Worm (Caenorhabditis elegans): ENCODE results near the gene efr-3.

ce11 chrII:6333887-6334286 lies 12.9 kb upstream of the efr-3 start, which contains the start of gene ttc-39B:
- TF ChIP-seq irx-1 (tag; optimal IDR thresholded peaks at IDR 0.05), result no peak
- no peak for TF ChIP-seq unc-130 (tag; optimal IDR thresholded peaks at IDR 0.05)
- no peak for TF ChIP-seq ceh-63 (GFP tag; optimal IDR thresholded peaks at IDR 0.05)
- no peak for TF ChIP-seq lin-15B (tag; optimal IDR thresholded peaks at IDR 0.05)
- TF ChIP-seq unc-62 (GFP tag; optimal IDR thresholded peaks at IDR 0.05), result no peak
- no peak for TF ChIP-seq fos-1 (tag; optimal IDR thresholded peaks at IDR 0.05)
- TF ChIP-seq snpc-4 (tag; optimal IDR thresholded peaks at IDR 0.05), result no peak
- no peak for TF ChIP-seq ets-5 (GFP tag; IDR thresholded peaks at IDR 0.05)
- no peak for TF ChIP-seq F16B12.6 (tag; optimal IDR thresholded peaks at IDR 0.05)
- no peak for TF ChIP-seq fkh-10 (GFP tag; optimal IDR thresholded peaks at IDR 0.05)
- no peak for TF ChIP-seq nhr-12 (tag; optimal IDR thresholded peaks at IDR 0.05)
- no peak for TF ChIP-seq alr-1 (tag; optimal IDR thresholded peaks at IDR 0.05; ENCODE audit: borderline replicate concordance)

Measured in whole organism, L1 larva.